Worm (Caenorhabditis elegans) whole organism, young adult: ENCODE results near the gene ZK637.14.
A peak's percentile ranks its signal among the peaks of the same experiment; 100 is the strongest.

Source experiments
- B0261.1 ChIP-seq: sonication (generic microtip); optimal IDR thresholded peaks from 2 replicates; lab custom pipeline; 2016; ENCODE audit warnings: mild to moderate bottlenecking, missing genetic modification characterization, moderate library complexity, missing compliant biosample characterization
- C06A6.2 ChIP-seq: fragments of 200-800 bp; sonication (Bioruptor generic); conservative IDR thresholded peaks from 2 replicates; pipeline ENCODE4 v1.3.6; 2022; ENCODE audit warnings: missing genetic modification characterization, missing compliant biosample characterization
- D2030.7 ChIP-seq: fragments of 200-800 bp; sonication (Bioruptor generic); IDR thresholded peaks from 2 replicates; pipeline ENCODE4 v1.3.6; 2022; ENCODE audit warnings: missing genetic modification reagents, missing genetic modification characterization, missing compliant biosample characterization
- F39B2.1 ChIP-seq: fragments of 200-800 bp; sonication (Bioruptor generic); IDR thresholded peaks from 2 replicates; pipeline ENCODE4 v1.3.6; 2022; ENCODE audit warnings: missing genetic modification reagents, missing genetic modification characterization, missing compliant biosample characterization
- F49E8.2 ChIP-seq: sonication (generic microtip); optimal IDR thresholded peaks from 3 replicates; lab custom pipeline; 2017; ENCODE audit warnings: missing genetic modification characterization, mild to moderate bottlenecking, missing compliant biosample characterization, antibody characterized with exemption, moderate library complexity; ENCODE audit not compliant: insufficient read depth
- T07F8.4 ChIP-seq: sonication (generic microtip); optimal IDR thresholded peaks from 2 replicates; lab custom pipeline; 2016; ENCODE audit warnings: mild to moderate bottlenecking, missing genetic modification characterization, moderate library complexity, missing compliant biosample characterization
- Y53G8AR.9 ChIP-seq: fragments of 200-800 bp; sonication (Bioruptor generic); conservative IDR thresholded peaks from 2 replicates; pipeline ENCODE4 v1.3.6; 2022; ENCODE audit warnings: missing genetic modification reagents, missing genetic modification characterization, missing compliant biosample characterization
- Y56A3A.18 ChIP-seq: fragments of 200-800 bp; sonication (Bioruptor generic); IDR thresholded peaks from 2 replicates; pipeline ENCODE4 v1.3.6; 2022; ENCODE audit warnings: missing genetic modification reagents, missing genetic modification characterization, missing compliant biosample characterization
- ama-1 ChIP-seq, 3 experiments: fragments of 150-350 bp in 1 of 3; sonication (generic microtip) in 2 of 3; optimal IDR thresholded peaks; 2 replicates each; lab custom pipeline; 2014 to 2018; ENCODE audit warnings: missing biosample characterization in 2 of 3, missing genetic modification characterization in 2 of 3, missing genetic modification reagents in 2 of 3
- aptf-3 ChIP-seq: fragments of 200-800 bp; sonication (Bioruptor generic); IDR thresholded peaks from 2 replicates; pipeline ENCODE4 v1.3.6; 2022; ENCODE audit warnings: missing genetic modification characterization, missing compliant biosample characterization
- attf-3 ChIP-seq: fragments of 200-800 bp; sonication (Bioruptor generic); conservative IDR thresholded peaks from 2 replicates; pipeline ENCODE4 v1.3.6; 2022; ENCODE audit warnings: missing genetic modification reagents, missing genetic modification characterization, missing compliant biosample characterization
- attf-5 ChIP-seq: fragments of 200-800 bp; sonication (Bioruptor generic); optimal IDR thresholded peaks from 2 replicates; lab custom pipeline; 2018; ENCODE audit warnings: mild to moderate bottlenecking, missing genetic modification characterization, missing compliant biosample characterization
- bed-2 ChIP-seq: fragments of 200-800 bp; sonication (Bioruptor generic); IDR thresholded peaks from 2 replicates; pipeline ENCODE4 v1.3.6; 2022; ENCODE audit warnings: missing genetic modification reagents, missing genetic modification characterization, missing compliant biosample characterization
- cebp-1 ChIP-seq, 2 experiments: fragments of 200-800 bp in 1 of 2; sonication (Bioruptor generic) in 1 of 2; sonication (generic microtip) in 1 of 2; IDR thresholded peaks in 1 of 2; optimal IDR thresholded peaks in 1 of 2; 2 replicates each; pipeline versions ENCODE4 v1.3.6 to Lab custom; 2017 to 2022; ENCODE audit warnings: missing compliant biosample characterization in 2 of 2, missing genetic modification characterization in 2 of 2, mild to moderate bottlenecking in 1 of 2, missing genetic modification reagents in 1 of 2, moderate library complexity in 1 of 2
- ceh-100 ChIP-seq: fragments of 200-800 bp; sonication (Bioruptor generic); IDR thresholded peaks from 2 replicates; pipeline ENCODE4 v1.3.6; 2022; ENCODE audit warnings: missing genetic modification reagents, missing genetic modification characterization, missing compliant biosample characterization
- ceh-58 ChIP-seq: fragments of 200-800 bp; sonication (Bioruptor generic); IDR thresholded peaks from 2 replicates; pipeline ENCODE4 v1.3.6; 2022; ENCODE audit warnings: missing genetic modification characterization, missing compliant biosample characterization
- efl-1 ChIP-seq: fragments of 150-350 bp; optimal IDR thresholded peaks from 2 replicates; lab custom pipeline; 2014; ENCODE audit warnings: missing biosample characterization, missing genetic modification reagents, missing genetic modification characterization
- egl-18 ChIP-seq: fragments of 200-800 bp; sonication (Bioruptor generic); IDR thresholded peaks from 2 replicates; pipeline ENCODE4 v1.3.6; 2022; ENCODE audit warnings: missing genetic modification reagents, missing genetic modification characterization, missing compliant biosample characterization
- hmg-1.2 ChIP-seq: fragments of 200-800 bp; sonication (Bioruptor generic); IDR thresholded peaks from 2 replicates; pipeline ENCODE4 v1.3.6; 2022; ENCODE audit warnings: missing genetic modification reagents, missing genetic modification characterization, missing compliant biosample characterization
- hsf-1 ChIP-seq: fragments of 200-800 bp; sonication (Bioruptor generic); IDR thresholded peaks from 2 replicates; pipeline ENCODE4 v1.3.6; 2022; ENCODE audit warnings: missing genetic modification reagents, missing genetic modification characterization, missing compliant biosample characterization
- lin-26 ChIP-seq: fragments of 200-800 bp; sonication (Bioruptor generic); IDR thresholded peaks from 2 replicates; pipeline ENCODE4 v1.3.6; 2022; ENCODE audit warnings: missing genetic modification reagents, missing genetic modification characterization, missing compliant biosample characterization
- lir-1 ChIP-seq: fragments of 200-800 bp; sonication (Bioruptor generic); conservative IDR thresholded peaks from 2 replicates; pipeline ENCODE4 v1.3.6; 2022; ENCODE audit warnings: missing genetic modification reagents, missing genetic modification characterization, missing compliant biosample characterization
- lsy-27 ChIP-seq: sonication (generic microtip); optimal IDR thresholded peaks from 2 replicates; lab custom pipeline; 2017; ENCODE audit warnings: missing genetic modification characterization, mild to moderate bottlenecking, missing compliant biosample characterization, antibody characterized with exemption, missing genotype, borderline replicate concordance; ENCODE audit not compliant: insufficient read depth
- madf-10 ChIP-seq: sonication (generic microtip); optimal IDR thresholded peaks from 2 replicates; lab custom pipeline; 2016; ENCODE audit warnings: mild to moderate bottlenecking, missing genetic modification characterization, missing compliant biosample characterization
- mel-28 ChIP-seq: sonication (generic microtip); optimal IDR thresholded peaks from 2 replicates; lab custom pipeline; 2016; ENCODE audit warnings: borderline replicate concordance, mild to moderate bottlenecking, missing genetic modification characterization, missing compliant biosample characterization
- mxl-1 ChIP-seq: sonication (generic microtip); optimal IDR thresholded peaks from 2 replicates; lab custom pipeline; 2016; ENCODE audit warnings: missing genetic modification characterization, missing compliant biosample characterization
- nhr-120 ChIP-seq: fragments of 200-800 bp; sonication (Bioruptor generic); IDR thresholded peaks from 2 replicates; pipeline ENCODE4 v1.3.6; 2022; ENCODE audit warnings: missing genetic modification characterization, missing compliant biosample characterization
- nhr-27 ChIP-seq: fragments of 200-800 bp; sonication (Bioruptor generic); optimal IDR thresholded peaks from 2 replicates; lab custom pipeline; 2018; ENCODE audit warnings: mild to moderate bottlenecking, missing genetic modification characterization, moderate library complexity, missing compliant biosample characterization
- pbrm-1 ChIP-seq: fragments of 200-800 bp; sonication (Bioruptor generic); IDR thresholded peaks from 2 replicates; pipeline ENCODE4 v1.3.6; 2022; ENCODE audit warnings: missing genetic modification reagents, missing genetic modification characterization, missing compliant biosample characterization
- tbx-9 ChIP-seq: sonication (generic microtip); optimal IDR thresholded peaks from 2 replicates; lab custom pipeline; 2016; ENCODE audit warnings: borderline replicate concordance, missing genetic modification characterization, inconsistent platforms, missing compliant biosample characterization
- tlf-1 ChIP-seq: fragments of 200-800 bp; sonication (Bioruptor generic); optimal IDR thresholded peaks from 2 replicates; lab custom pipeline; 2018; ENCODE audit warnings: mild to moderate bottlenecking, missing genetic modification characterization, missing compliant biosample characterization
- ztf-25 ChIP-seq: fragments of 200-800 bp; sonication (Bioruptor generic); IDR thresholded peaks from 2 replicates; pipeline ENCODE4 v1.3.6; 2022; ENCODE audit warnings: missing genetic modification reagents, missing genetic modification characterization, missing compliant biosample characterization

The ZK637.14 gene

DNA sequence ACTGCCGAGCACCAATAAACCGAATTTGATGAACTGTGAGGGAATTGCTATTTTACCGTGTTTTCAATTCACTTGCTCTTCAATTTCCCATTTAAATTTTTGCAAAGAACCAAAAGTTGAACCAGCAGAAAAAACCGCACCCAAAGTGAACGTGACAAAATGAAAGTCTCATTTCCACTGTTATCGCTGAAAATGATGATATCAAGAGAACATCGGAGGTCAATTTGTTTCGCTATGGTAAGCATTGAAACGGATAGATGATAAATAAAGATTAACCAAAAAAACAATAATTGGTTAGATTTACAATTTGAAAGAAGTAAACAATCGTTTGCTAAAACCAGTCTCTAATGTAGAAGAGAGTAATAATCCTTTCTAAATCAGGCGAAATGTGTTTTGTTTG is 36.6 kb upstream of the ZK637.14 start:
- TF ChIP-seq cebp-1 (GFP tag; IDR thresholded peaks at IDR 0.05; lab: Robert Waterston, UW) = no peak
- no peak for TF ChIP-seq cebp-1 (tag; optimal IDR thresholded peaks at IDR 0.05; lab: Kevin White, UChicago)
- TF ChIP-seq lin-26 (GFP tag; lab: Robert Waterston, UW) = no peak
- no peak for TF ChIP-seq hsf-1
- no peak for TF ChIP-seq efl-1 (GFP tag; lab: Kevin White, UChicago)
- TF ChIP-seq F39B2.1 (GFP tag; lab: Robert Waterston, UW) = no peak
- TF ChIP-seq pbrm-1 (GFP tag; lab: Robert Waterston, UW) = no peak
- TF ChIP-seq nhr-27 (tag; lab: Kevin White, UChicago) = no peak
- TF ChIP-seq bed-2 (GFP tag; lab: Robert Waterston, UW) = no peak
- no peak for TF ChIP-seq tbx-9 (tag; lab: Kevin White, UChicago)
- no peak for TF ChIP-seq F49E8.2 (tag; lab: Kevin White, UChicago)
- no peak for TF ChIP-seq ceh-100 (GFP tag; lab: Robert Waterston, UW)

DNA sequence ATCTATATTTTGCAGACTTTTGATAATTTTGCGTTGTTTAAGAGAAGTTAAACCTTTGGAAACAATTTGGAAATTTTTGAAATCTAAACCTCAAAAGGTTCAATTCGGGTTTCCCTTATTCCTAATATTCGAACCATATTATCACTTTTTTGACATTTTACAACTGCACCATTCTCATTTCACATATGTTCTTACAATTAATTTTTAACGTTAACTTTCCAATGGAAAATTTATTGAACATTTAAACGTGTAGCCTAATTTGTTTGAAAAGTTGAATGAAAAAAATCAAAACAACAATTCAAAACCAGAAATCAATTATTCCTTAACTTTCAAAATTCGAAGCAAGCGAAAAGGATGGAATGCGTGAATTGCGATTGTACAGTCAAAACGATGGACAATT is 35.0 kb upstream of the ZK637.14 start, which contains the start of gene ZK637.12:
Gene ZK637.12 (plus strand): TSS at position 301 of the 400 bp plus-strand sequence.
- TF ChIP-seq hmg-1.2 (GFP tag; lab: Robert Waterston, UW) (no peak), lsy-27 (no peak), aptf-3 (GFP tag; lab: Robert Waterston, UW) (no peak), Y56A3A.18 (GFP tag; lab: Robert Waterston, UW) (no peak)

DNA sequence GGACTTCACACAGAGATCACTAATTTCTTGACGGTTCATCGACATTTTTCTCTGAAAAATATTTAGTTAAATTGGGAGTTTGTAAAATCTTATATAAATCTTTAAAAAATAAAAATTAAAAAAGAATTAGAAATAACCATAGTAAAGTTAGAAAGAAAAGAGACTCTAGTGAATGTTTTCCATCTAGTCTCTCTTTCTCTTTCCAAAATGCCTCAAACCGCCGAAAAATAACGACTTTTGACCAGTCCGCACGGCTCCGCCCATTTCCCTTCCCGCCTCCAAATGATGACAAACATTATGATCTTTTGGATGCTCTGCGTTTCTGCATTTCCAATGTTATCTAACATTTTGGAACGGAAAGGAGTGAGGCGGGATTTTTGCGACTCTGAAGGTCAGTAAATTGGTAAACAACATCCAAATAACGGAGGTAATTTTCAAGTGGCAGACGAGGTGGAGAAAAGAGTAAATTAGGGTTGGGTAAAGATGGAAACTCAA is 34.3 kb upstream of the ZK637.14 start, which contains the start of gene glb-1:
Gene glb-1 (minus strand): TSS at position 51 of the 495 bp plus-strand sequence.
- TF ChIP-seq mel-28 = no peak
- peak; percentile 73 for TF ChIP-seq efl-1 (GFP tag; lab: Kevin White, UChicago)
- no peak for TF ChIP-seq B0261.1 (tag; lab: Kevin White, UChicago)
- no peak for TF ChIP-seq Y53G8AR.9
- no peak for TF ChIP-seq C06A6.2 (GFP tag; lab: Robert Waterston, UW)
- no peak for TF ChIP-seq nhr-120
- TF ChIP-seq madf-10 (tag; lab: Kevin White, UChicago) = no peak
- no peak for TF ChIP-seq ztf-25 (GFP tag; lab: Robert Waterston, UW)
- TF ChIP-seq lir-1 (GFP tag; lab: Robert Waterston, UW) = no peak
- TF ChIP-seq hmg-1.2 (GFP tag; lab: Robert Waterston, UW) = peak; percentile 65
- TF ChIP-seq, all 124 proteins: peak for 2

DNA sequence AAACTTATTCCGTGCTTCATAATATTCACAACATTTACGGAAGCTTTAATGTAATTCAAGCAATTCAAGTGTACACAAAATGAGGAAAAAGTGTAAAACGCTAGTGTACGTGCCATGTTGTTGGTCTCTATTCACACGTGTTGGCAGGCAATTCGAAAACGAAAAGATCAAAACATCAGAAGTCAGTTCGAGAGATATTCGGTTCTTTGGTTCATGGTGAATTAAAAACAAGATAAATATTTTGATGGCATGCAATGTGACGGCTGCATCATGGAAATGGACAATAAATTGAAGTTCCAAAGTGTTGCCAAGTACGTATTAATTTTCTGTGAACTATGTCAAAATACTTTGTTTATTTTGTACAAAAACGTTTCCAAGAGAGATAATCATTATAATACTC is 33.1 kb upstream of the ZK637.14 start:
- TF ChIP-seq T07F8.4 (tag; lab: Kevin White, UChicago) (no peak), mxl-1 (tag; lab: Kevin White, UChicago) (no peak), attf-3 (GFP tag; lab: Robert Waterston, UW) (no peak), ama-1 (optimal IDR thresholded peaks at IDR 0.05; lab: Kevin White, UChicago) (peak; percentile 63), ama-1 (GFP tag; optimal IDR thresholded peaks at IDR 0.05; lab: Kevin White, UChicago) (no peak)

DNA sequence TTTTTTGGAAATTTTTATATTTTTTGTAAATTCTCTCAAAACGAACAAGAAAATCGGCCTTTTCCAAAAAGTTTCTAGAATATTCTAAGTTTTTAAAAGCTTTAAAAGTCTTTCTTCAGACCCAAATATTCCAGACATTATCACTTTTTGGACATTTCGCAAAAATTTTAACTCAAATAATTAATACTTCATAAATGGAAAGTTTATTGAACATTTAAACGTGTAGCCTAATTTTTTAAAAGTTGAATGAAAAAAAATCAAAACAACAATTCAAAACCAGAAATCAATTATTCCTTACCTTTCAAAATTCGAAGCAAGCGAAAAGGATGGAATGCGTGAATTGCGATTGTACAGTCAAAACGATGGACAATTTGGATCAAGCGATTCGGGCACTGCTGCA is 30.8 kb upstream of the ZK637.14 start, which contains the start of gene ZK637.15:
Gene ZK637.15 (plus strand): TSS at position 301 of the 400 bp plus-strand sequence.
- TF ChIP-seq D2030.7 = no peak
- TF ChIP-seq tlf-1 (GFP tag; lab: Kevin White, UChicago) = no peak
- TF ChIP-seq ceh-58 (GFP tag; lab: Robert Waterston, UW) = no peak
- TF ChIP-seq egl-18 (GFP tag; lab: Robert Waterston, UW) = no peak
- TF ChIP-seq attf-5 (GFP tag; lab: Kevin White, UChicago) = no peak
